Fruit fly (Drosophila melanogaster) whole organism, embryonic: ENCODE results near the gene CG14960.
A peak's percentile ranks its signal among the peaks of the same experiment; 100 is the strongest.

Experiments used
- Abd-B ChIP-seq: fragments of 200-800 bp; sonication (Bioruptor generic); optimal IDR thresholded peaks from 2 replicates; lab custom pipeline; 2018; ENCODE audit warnings: missing biosample characterization, mild to moderate bottlenecking, missing genetic modification characterization, moderate library complexity
- B-H2 ChIP-seq: fragments of 200-800 bp; sonication (Bioruptor generic); optimal IDR thresholded peaks from 2 replicates; lab custom pipeline; 2018; ENCODE audit warnings: missing biosample characterization, mild to moderate bottlenecking, missing genetic modification characterization
- BEAF-32 ChIP-seq: fragments of 200-800 bp; sonication (Bioruptor generic); optimal IDR thresholded peaks from 3 replicates; lab custom pipeline; 2017; ENCODE audit warnings: missing biosample characterization, missing genetic modification characterization, mild to moderate bottlenecking, moderate library complexity, missing genetic modification reagents
- CG11093 ChIP-seq: fragments of 200-800 bp; sonication (Bioruptor generic); IDR thresholded peaks from 3 replicates; pipeline ENCODE4 v1.3.6; 2022; ENCODE audit warnings: missing biosample characterization, missing genetic modification characterization
- CG11504 ChIP-seq: fragments of 200-800 bp; sonication (Bioruptor generic); optimal IDR thresholded peaks from 3 replicates; lab custom pipeline; 2019; ENCODE audit warnings: missing biosample characterization, mild to moderate bottlenecking, missing genetic modification characterization, moderate library complexity
- CG2116 ChIP-seq: fragments of 200-800 bp; sonication (Bioruptor generic); optimal IDR thresholded peaks from 3 replicates; lab custom pipeline; 2018; ENCODE audit warnings: missing biosample characterization, mild to moderate bottlenecking, missing genetic modification characterization
- CG3065 ChIP-seq: fragments of 200-800 bp; sonication (Bioruptor generic); optimal IDR thresholded peaks from 2 replicates; lab custom pipeline; 2016; ENCODE audit warnings: missing biosample characterization, missing genetic modification characterization
- CG31224 ChIP-seq: fragments of 200-800 bp; sonication (Bioruptor generic); IDR thresholded peaks from 2 replicates; pipeline ENCODE4 v1.3.6; 2022; ENCODE audit warnings: missing biosample characterization, missing genetic modification characterization
- CG32767 ChIP-seq: fragments of 200-800 bp; sonication (Bioruptor generic); IDR thresholded peaks from 2 replicates; pipeline ENCODE4 v1.3.6; 2022; ENCODE audit warnings: missing biosample characterization, missing genetic modification characterization
- CG33213 ChIP-seq: fragments of 200-800 bp; sonication (Bioruptor generic); optimal IDR thresholded peaks from 3 replicates; lab custom pipeline; 2016; ENCODE audit warnings: missing biosample characterization, missing genetic modification characterization
- CG34422 ChIP-seq: fragments of 200-800 bp; sonication (Bioruptor generic); IDR thresholded peaks from 3 replicates; pipeline ENCODE4 v1.3.6; 2022; ENCODE audit warnings: missing biosample characterization, missing genetic modification characterization
- CG3995 ChIP-seq: fragments of 200-800 bp; sonication (Bioruptor generic); optimal IDR thresholded peaks from 3 replicates; lab custom pipeline; 2016; ENCODE audit warnings: missing biosample characterization, missing genetic modification characterization
- CG4360 ChIP-seq: fragments of 200-800 bp; sonication (Bioruptor generic); IDR thresholded peaks from 2 replicates; pipeline ENCODE4 v1.3.6; 2022; ENCODE audit warnings: missing biosample characterization, missing genetic modification characterization
- CG4820 ChIP-seq: fragments of 200-800 bp; sonication (Bioruptor generic); optimal IDR thresholded peaks from 3 replicates; lab custom pipeline; 2016; ENCODE audit warnings: missing biosample characterization, missing genetic modification characterization
- CG5180 ChIP-seq: fragments of 200-800 bp; sonication (Bioruptor generic); optimal IDR thresholded peaks from 3 replicates; lab custom pipeline; 2017; ENCODE audit warnings: missing biosample characterization, missing genetic modification characterization, mild to moderate bottlenecking, moderate library complexity, missing genetic modification reagents
- CG5245 ChIP-seq: fragments of 200-800 bp; sonication (Bioruptor generic); optimal IDR thresholded peaks from 3 replicates; lab custom pipeline; 2016; ENCODE audit warnings: missing biosample characterization, missing genetic modification characterization
- CG6791 ChIP-seq: fragments of 200-800 bp; sonication (Bioruptor generic); IDR thresholded peaks from 3 replicates; pipeline ENCODE4 v1.3.6; 2022; ENCODE audit warnings: missing biosample characterization, missing genetic modification characterization; ENCODE audit not compliant: partially characterized antibody
- CG6854 ChIP-seq: fragments of 200-800 bp; sonication (Bioruptor generic); optimal IDR thresholded peaks from 3 replicates; lab custom pipeline; 2017; ENCODE audit warnings: missing biosample characterization, mild to moderate bottlenecking, missing genetic modification characterization
- CG8089 ChIP-seq: fragments of 200-800 bp; sonication (Bioruptor generic); optimal IDR thresholded peaks from 3 replicates; lab custom pipeline; 2016; ENCODE audit warnings: missing biosample characterization, missing genetic modification characterization
- CG9797 ChIP-seq: fragments of 200-800 bp; sonication (Bioruptor generic); optimal IDR thresholded peaks from 3 replicates; lab custom pipeline; 2018; ENCODE audit warnings: missing biosample characterization, mild to moderate bottlenecking, missing genetic modification characterization
- CHES-1-like ChIP-seq: fragments of 200-800 bp; sonication (Bioruptor generic); optimal IDR thresholded peaks from 2 replicates; lab custom pipeline; 2016; ENCODE audit warnings: missing biosample characterization, missing genetic modification characterization
- D19B ChIP-seq: fragments of 200-800 bp; sonication (Bioruptor generic); optimal IDR thresholded peaks from 2 replicates; lab custom pipeline; 2017; ENCODE audit warnings: missing biosample characterization, mild to moderate bottlenecking, missing genetic modification characterization
- Doc2 ChIP-seq: fragments of 200-800 bp; sonication (Bioruptor generic); IDR thresholded peaks from 2 replicates; pipeline ENCODE4 v1.3.6; 2022; ENCODE audit warnings: missing biosample characterization, missing genetic modification characterization
- HLHmδ ChIP-seq: fragments of 200-800 bp; sonication (Bioruptor generic); optimal IDR thresholded peaks from 2 replicates; lab custom pipeline; 2018; ENCODE audit warnings: missing biosample characterization, mild to moderate bottlenecking, missing genetic modification characterization, moderate library complexity
- Max ChIP-seq: fragments of 200-800 bp; sonication (Bioruptor generic); optimal IDR thresholded peaks from 2 replicates; lab custom pipeline; 2016; ENCODE audit warnings: missing biosample characterization, mild to moderate bottlenecking, missing genetic modification characterization
- Mrtf ChIP-seq: fragments of 200-800 bp; sonication (Bioruptor generic); IDR thresholded peaks from 3 replicates; pipeline ENCODE4 v1.3.6; 2022; ENCODE audit warnings: missing biosample characterization, missing genetic modification characterization
- Nf-YA ChIP-seq: fragments of 200-800 bp; sonication (Bioruptor generic); IDR thresholded peaks from 2 replicates; pipeline ENCODE4 v1.3.6; 2022; ENCODE audit warnings: missing biosample characterization, missing genetic modification characterization
- NfI ChIP-seq: fragments of 200-800 bp; sonication (Bioruptor generic); optimal IDR thresholded peaks from 3 replicates; lab custom pipeline; 2018; ENCODE audit warnings: missing biosample characterization, mild to moderate bottlenecking, missing genetic modification characterization, moderate library complexity
- Oaz ChIP-seq: fragments of 200-800 bp; sonication (Bioruptor generic); IDR thresholded peaks from 2 replicates; pipeline ENCODE4 v1.3.6; 2022; ENCODE audit warnings: missing biosample characterization, missing genetic modification characterization
- Rfx ChIP-seq: fragments of 200-800 bp; sonication (Bioruptor generic); IDR thresholded peaks from 2 replicates; pipeline ENCODE4 v1.3.6; 2022; ENCODE audit warnings: missing biosample characterization, missing genetic modification characterization
- Stat92E ChIP-seq, 3 experiments: fragments of >200 bp in 2 of 3; fragments of 200-800 bp in 1 of 3; sonication (Bioruptor generic) in 1 of 3; optimal IDR thresholded peaks; 2 replicates each; lab custom pipeline; 2017 to 2019; ENCODE audit warnings: missing biosample characterization in 3 of 3, missing genetic modification characterization in 3 of 3, mild to moderate bottlenecking in 1 of 3, moderate library complexity in 1 of 3
- ab ChIP-seq: fragments of 200-800 bp; sonication (Bioruptor generic); optimal IDR thresholded peaks from 2 replicates; lab custom pipeline; 2016; ENCODE audit warnings: missing biosample characterization, missing genetic modification characterization
- amos ChIP-seq: fragments of 200-800 bp; sonication (Bioruptor generic); IDR thresholded peaks from 2 replicates; pipeline ENCODE4 v1.3.6; 2022; ENCODE audit warnings: missing biosample characterization, missing genetic modification characterization; ENCODE audit not compliant: partially characterized antibody
- ap ChIP-seq: fragments of 200-800 bp; sonication (Bioruptor generic); IDR thresholded peaks from 2 replicates; pipeline ENCODE4 v1.3.6; 2022; ENCODE audit warnings: missing biosample characterization, missing genetic modification characterization
- az2 ChIP-seq: fragments of 200-800 bp; sonication (Bioruptor generic); optimal IDR thresholded peaks from 3 replicates; lab custom pipeline; 2016; ENCODE audit warnings: missing biosample characterization, missing genetic modification characterization
- bbx ChIP-seq: fragments of 200-800 bp; sonication (Bioruptor generic); IDR thresholded peaks from 2 replicates; pipeline ENCODE4 v1.3.6; 2022; ENCODE audit warnings: missing biosample characterization, missing genetic modification characterization; ENCODE audit not compliant: partially characterized antibody
- en ChIP-seq: fragments of 200-800 bp; sonication (Bioruptor generic); optimal IDR thresholded peaks from 2 replicates; lab custom pipeline; 2016; ENCODE audit warnings: missing biosample characterization, missing genetic modification characterization
- ham ChIP-seq: fragments of 200-800 bp; sonication (Bioruptor generic); IDR thresholded peaks from 2 replicates; pipeline ENCODE4 v1.3.6; 2022; ENCODE audit warnings: missing biosample characterization, missing genetic modification characterization
- hth ChIP-seq: fragments of >200 bp; optimal IDR thresholded peaks from 2 replicates; lab custom pipeline; 2017; ENCODE audit warnings: inconsistent platforms
- insv ChIP-seq, 2 experiments: fragments of 200-800 bp; sonication (Bioruptor generic); optimal IDR thresholded peaks; 3 replicates each; lab custom pipeline; 2016 to 2018; ENCODE audit warnings: missing biosample characterization in 2 of 2, missing genetic modification characterization in 2 of 2
- kah ChIP-seq: fragments of 200-800 bp; sonication (Bioruptor generic); optimal IDR thresholded peaks from 2 replicates; lab custom pipeline; 2018; ENCODE audit warnings: missing biosample characterization, mild to moderate bottlenecking, missing genetic modification characterization
- kay ChIP-seq: fragments of 200-800 bp; sonication (Bioruptor generic); optimal IDR thresholded peaks from 2 replicates; lab custom pipeline; 2016; ENCODE audit warnings: missing biosample characterization, missing genetic modification characterization
- mam ChIP-seq: fragments of 200-800 bp; sonication (Bioruptor generic); optimal IDR thresholded peaks from 3 replicates; lab custom pipeline; 2016; ENCODE audit warnings: missing biosample characterization, missing genetic modification characterization
- mld ChIP-seq: fragments of 200-800 bp; sonication (Bioruptor generic); IDR thresholded peaks from 3 replicates; pipeline ENCODE4 v1.3.6; 2022; ENCODE audit warnings: missing biosample characterization, missing genetic modification characterization; ENCODE audit not compliant: partially characterized antibody
- nau ChIP-seq: fragments of 200-800 bp; sonication (Bioruptor generic); optimal IDR thresholded peaks from 3 replicates; lab custom pipeline; 2017; ENCODE audit warnings: missing biosample characterization, mild to moderate bottlenecking, missing genetic modification characterization, missing genetic modification reagents
- nom ChIP-seq: fragments of 200-800 bp; sonication (Bioruptor generic); optimal IDR thresholded peaks from 2 replicates; lab custom pipeline; 2017; ENCODE audit warnings: missing biosample characterization, missing genetic modification characterization, mild to moderate bottlenecking, moderate library complexity, missing genetic modification reagents
- pb ChIP-seq: fragments of 200-800 bp; sonication (Bioruptor generic); optimal IDR thresholded peaks from 3 replicates; lab custom pipeline; 2016; ENCODE audit warnings: missing biosample characterization, missing genetic modification characterization
- rib ChIP-seq: fragments of 200-800 bp; sonication (Bioruptor generic); IDR thresholded peaks from 2 replicates; pipeline ENCODE4 v1.3.6; 2022; ENCODE audit warnings: missing biosample characterization, missing genetic modification characterization
- ro ChIP-seq: fragments of 200-800 bp; sonication (Bioruptor generic); IDR thresholded peaks from 2 replicates; pipeline ENCODE4 v1.3.6; 2022; ENCODE audit warnings: missing biosample characterization, missing genetic modification characterization
- shn ChIP-seq: fragments of 200-800 bp; sonication (Bioruptor generic); optimal IDR thresholded peaks from 3 replicates; lab custom pipeline; 2016; ENCODE audit warnings: missing biosample characterization, missing genetic modification characterization
- trem ChIP-seq: fragments of 200-800 bp; optimal IDR thresholded peaks from 3 replicates; lab custom pipeline; 2019; ENCODE audit warnings: missing biosample characterization, mild to moderate bottlenecking, missing genetic modification characterization, moderate library complexity

The CG14960 gene

DNA sequence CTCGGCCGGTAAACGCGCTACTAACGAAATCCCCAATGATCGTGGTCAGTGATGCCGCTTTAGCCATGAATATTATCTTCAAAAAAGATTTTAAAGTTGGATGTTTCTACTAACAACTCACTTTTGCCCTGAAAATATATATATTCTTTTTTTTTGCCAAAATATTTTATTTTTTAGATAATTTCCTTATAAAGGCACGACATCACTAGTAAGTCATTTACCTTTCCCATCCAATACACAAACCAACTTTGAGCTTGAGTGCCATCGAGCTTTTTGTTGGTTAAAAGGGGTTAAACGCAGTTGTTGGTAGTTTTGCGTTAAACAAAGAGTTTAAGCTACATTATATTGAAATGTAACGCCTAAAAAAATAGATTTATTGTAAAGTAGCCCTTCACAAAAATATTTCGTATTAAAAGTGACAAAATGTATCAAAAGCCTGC is 32.3 kb downstream of the CG14960 start, which contains the start of gene CG14968 (continued):
- TF ChIP-seq az2 (GFP tag; lab: Kevin White, UChicago) (peak; percentile 92), CG33213 (GFP tag; lab: Kevin White, UChicago) (peak; percentile 69), CG4820 (GFP tag; lab: Kevin White, UChicago) (peak; percentile 85), CG4360 (GFP tag; lab: Robert Waterston, UW) (peak; percentile 67), Doc2 (GFP tag; lab: Robert Waterston, UW) (peak; percentile 74), kay (peak; percentile 89), bbx (no peak), CG3995 (GFP tag; lab: Kevin White, UChicago) (peak; percentile 52), mam (GFP tag; lab: Kevin White, UChicago) (peak; percentile 89), D19B (GFP tag; lab: Kevin White, UChicago) (peak; percentile 88), CG6854 (GFP tag; lab: Kevin White, UChicago) (peak; percentile 86), insv (GFP tag; optimal IDR thresholded peaks at IDR 0.05; lab: Kevin White, UChicago) (peak in 1 of 2 experiments; percentile 33), CG5180 (GFP tag; lab: Kevin White, UChicago) (peak; percentile 80), kah (peak; percentile 83), Oaz (GFP tag; lab: Robert Waterston, UW) (peak; percentile 96), HLHmδ (GFP tag; lab: Kevin White, UChicago) (no peak), Max (GFP tag; lab: Kevin White, UChicago) (peak; percentile 92), CG32767 (GFP tag; lab: Robert Waterston, UW) (peak; percentile 96), nom (GFP tag; lab: Kevin White, UChicago) (peak; percentile 59), NfI (GFP tag; lab: Kevin White, UChicago) (peak; percentile 94), CG11093 (GFP tag; lab: Robert Waterston, UW) (peak; percentile 66; the same call in 2 of the 3 replicates), ham (GFP tag; lab: Robert Waterston, UW) (peak; percentile 81), trem (tag; lab: Kevin White, UChicago) (peak; percentile 50), CG34422 (GFP tag; lab: Robert Waterston, UW) (peak; percentile 97), ro (GFP tag; lab: Robert Waterston, UW) (peak; percentile 86), CG2116 (GFP tag; lab: Kevin White, UChicago) (no peak), CG31224 (peak; percentile 93), nau (peak; percentile 85), CG5245 (GFP tag; lab: Kevin White, UChicago) (peak; percentile 80), rib (peak; percentile 94), amos (GFP tag; lab: Robert Waterston, UW) (no peak), ap (peak; percentile 95), Nf-YA (GFP tag; lab: Robert Waterston, UW) (peak; percentile 92), CHES-1-like (GFP tag; lab: Kevin White, UChicago) (peak; percentile 41), Stat92E (GFP tag; optimal IDR thresholded peaks at IDR 0.05; lab: Kevin White, UChicago) (no peak), BEAF-32 (GFP tag; lab: Kevin White, UChicago) (no peak), B-H2 (GFP tag; lab: Kevin White, UChicago) (peak; percentile 87), CG3065 (GFP tag; lab: Kevin White, UChicago) (peak; percentile 70), mld (GFP tag; lab: Robert Waterston, UW) (no peak), CG8089 (GFP tag; lab: Kevin White, UChicago) (peak; percentile 65), ab (GFP tag; lab: Kevin White, UChicago) (no peak), CG9797 (no peak), CG6791 (GFP tag; lab: Robert Waterston, UW) (no peak), Mrtf (GFP tag; lab: Robert Waterston, UW) (peak; percentile 94), pb (GFP tag; lab: Kevin White, UChicago) (peak; percentile 37), shn (peak; percentile 48), en (GFP tag; lab: Kevin White, UChicago) (no peak), CG11504 (peak; percentile 95), Abd-B (peak; percentile 87), Rfx (GFP tag; lab: Robert Waterston, UW) (peak; percentile 99), hth (lab: Kevin White, UChicago) (no peak)
